Fruit fly (Drosophila melanogaster): ENCODE data around the gene Dad.
A peak's percentile ranks its signal among the peaks of the same experiment; 100 is the strongest.

Dad gene

dm6 chr3R:17059100-17059810 is 5.4 kb downstream of the Dad start (continued):
- TF ChIP-seq Dek (tag; optimal IDR thresholded peaks at IDR 0.05) (no peak), CG7357 (GFP tag; IDR thresholded peaks at IDR 0.05) (no peak), dmrt99B (tag; optimal IDR thresholded peaks at IDR 0.05) (peak; percentile 35), da (GFP tag; optimal IDR thresholded peaks at IDR 0.05) (no peak), D19A (tag; optimal IDR thresholded peaks at IDR 0.05) (no peak), emc (GFP tag; optimal IDR thresholded peaks at IDR 0.05) (no peak), Atf3 (GFP tag; optimal IDR thresholded peaks at IDR 0.05) (no peak), esg (GFP tag; conservative IDR thresholded peaks at IDR 0.05) (no peak), Hr51 (GFP tag; optimal IDR thresholded peaks at IDR 0.05) (peak in 1 of 2 experiments; percentile 37), CG8765 (GFP tag; IDR thresholded peaks at IDR 0.05) (no peak), grn (GFP tag; optimal IDR thresholded peaks at IDR 0.05) (no peak), CG1233 (GFP tag; optimal IDR thresholded peaks at IDR 0.05) (peak; percentile 14), CG43689 (GFP tag; IDR thresholded peaks at IDR 0.05) (no peak), Sox100B (GFP tag; optimal IDR thresholded peaks at IDR 0.05) (no peak), ham (GFP tag; IDR thresholded peaks at IDR 0.05) (no peak), Ptx1 (GFP tag; IDR thresholded peaks at IDR 0.05) (no peak), zen2 (GFP tag; IDR thresholded peaks at IDR 0.05; ENCODE audit: partially characterized antibody) (no peak), sima (GFP tag; optimal IDR thresholded peaks at IDR 0.05) (no peak), mam (GFP tag; optimal IDR thresholded peaks at IDR 0.05) (no peak), danr (GFP tag; IDR thresholded peaks at IDR 0.05) (no peak), CG14050 (GFP tag; IDR thresholded peaks at IDR 0.05) (no peak), ci (GFP tag; IDR thresholded peaks at IDR 0.05) (no peak), fu2 (GFP tag; optimal IDR thresholded peaks at IDR 0.05) (no peak), crol (GFP tag; IDR thresholded peaks at IDR 0.05) (no peak), Ravus (GFP tag; IDR thresholded peaks at IDR 0.05) (no peak), exex (tag; optimal IDR thresholded peaks at IDR 0.05) (no peak), gem (tag; optimal IDR thresholded peaks at IDR 0.05) (peak; percentile 62), TFAM (GFP tag; optimal IDR thresholded peaks at IDR 0.05) (no peak), CG34224 (GFP tag; IDR thresholded peaks at IDR 0.05; ENCODE audit: partially characterized antibody) (no peak), lola (GFP tag; optimal IDR thresholded peaks at IDR 0.05) (peak in 2 of 3 experiments; percentile 5 to 40), CG9797 (GFP tag; optimal IDR thresholded peaks at IDR 0.05) (no peak), Usf (GFP tag; optimal IDR thresholded peaks at IDR 0.05) (no peak), CTCF (GFP tag; optimal IDR thresholded peaks at IDR 0.05) (no peak), CG1024 (GFP tag; IDR thresholded peaks at IDR 0.05) (no peak), CG7963 (GFP tag; IDR thresholded peaks at IDR 0.05; ENCODE audit: partially characterized antibody) (no peak), knrl (GFP tag; IDR thresholded peaks at IDR 0.05; ENCODE audit: partially characterized antibody) (no peak), CG12659 (GFP tag; optimal IDR thresholded peaks at IDR 0.05) (no peak), CG11093 (GFP tag; IDR thresholded peaks at IDR 0.05) (no peak), gce (GFP tag; IDR thresholded peaks at IDR 0.05) (no peak), CG16779 (GFP tag; IDR thresholded peaks at IDR 0.05) (no peak), CG7987 (GFP tag; optimal IDR thresholded peaks at IDR 0.05) (no peak), toy (GFP tag; IDR thresholded peaks at IDR 0.05) (no peak), sob (GFP tag; IDR thresholded peaks at IDR 0.05) (no peak), sd (tag; optimal IDR thresholded peaks at IDR 0.05) (no peak), Elba2 (GFP tag; optimal IDR thresholded peaks at IDR 0.05) (no peak), ssp (GFP tag; IDR thresholded peaks at IDR 0.05) (no peak), CG1602 (GFP tag; optimal IDR thresholded peaks at IDR 0.05) (no peak), fd102C (GFP tag; optimal IDR thresholded peaks at IDR 0.05) (no peak), Ets65A (GFP tag) (peak; percentile 49), CG1647 (GFP tag; optimal IDR thresholded peaks at IDR 0.05) (no peak), vfl (GFP tag; optimal IDR thresholded peaks at IDR 0.05) (no peak)

Data from whole organism, embryonic.